1 fruit fly cellular context compared by ENCODE assay signal in the genomic region with DNA sequence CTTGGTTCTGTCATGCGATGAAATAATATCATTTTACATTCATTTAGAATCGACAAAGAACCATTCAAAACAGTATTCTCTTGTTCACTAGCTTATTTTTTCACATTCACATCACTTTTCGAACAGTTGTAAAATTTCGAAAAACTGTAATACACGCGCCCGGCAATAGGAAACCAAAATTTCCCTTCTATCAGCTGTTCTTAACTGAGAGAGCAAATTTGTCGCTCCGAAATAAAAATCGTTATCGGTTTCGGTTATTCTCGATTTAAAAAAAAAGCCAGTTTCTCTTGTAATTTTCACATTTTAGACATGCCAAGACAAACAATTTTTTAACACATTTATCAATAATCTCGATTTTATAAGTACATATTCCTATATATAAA.
TF ChIP-seq lines count a peak whose summit lies in the region.

No protein-coding gene starts in this region.

TF ChIP-seq in whole organism, embryonic, 481 proteins besides CTCF, POLR2A, EP300 and RAD21 (continued from another document):
- TF ChIP-seq Opbp (GFP tag; IDR thresholded peaks at IDR 0.05; lab: Robert Waterston, UW; ENCODE audit: partially characterized antibody), result no peak
- peak; percentile 4; the same call in 1 of the 2 replicates for TF ChIP-seq bbx (GFP tag; IDR thresholded peaks at IDR 0.05; lab: Robert Waterston, UW; ENCODE audit: partially characterized antibody)
- TF ChIP-seq CG9876 (GFP tag; optimal IDR thresholded peaks at IDR 0.05; lab: Kevin White, UChicago), result no peak
- 0 out of 2 replicates have a peak, but pooled peaks have one; percentile 1 for TF ChIP-seq stc (GFP tag; IDR thresholded peaks at IDR 0.05; lab: Robert Waterston, UW)
- TF ChIP-seq YL-1 (GFP tag; optimal IDR thresholded peaks at IDR 0.05; lab: Kevin White, UChicago), result no peak
- TF ChIP-seq Dp (GFP tag; optimal IDR thresholded peaks at IDR 0.05; lab: Kevin White, UChicago), result peak; percentile 72
- TF ChIP-seq ATbp (GFP tag; optimal IDR thresholded peaks at IDR 0.05; lab: Kevin White, UChicago), result no peak
- TF ChIP-seq Myb (GFP tag; optimal IDR thresholded peaks at IDR 0.05; lab: Kevin White, UChicago), result peak; percentile 13
- TF ChIP-seq pzg (GFP tag; optimal IDR thresholded peaks at IDR 0.05; lab: Kevin White, UChicago), result no peak
- TF ChIP-seq CG9215 (GFP tag; IDR thresholded peaks at IDR 0.05; lab: Robert Waterston, UW), result no peak
- TF ChIP-seq pnt (GFP tag; optimal IDR thresholded peaks at IDR 0.05; lab: Kevin White, UChicago), result no peak
- TF ChIP-seq CG17186 (GFP tag; optimal IDR thresholded peaks at IDR 0.05; lab: Kevin White, UChicago), result no peak
